Fruit fly (Drosophila melanogaster): ENCODE data around the gene CG7840.

CG7840 gene

DNA sequence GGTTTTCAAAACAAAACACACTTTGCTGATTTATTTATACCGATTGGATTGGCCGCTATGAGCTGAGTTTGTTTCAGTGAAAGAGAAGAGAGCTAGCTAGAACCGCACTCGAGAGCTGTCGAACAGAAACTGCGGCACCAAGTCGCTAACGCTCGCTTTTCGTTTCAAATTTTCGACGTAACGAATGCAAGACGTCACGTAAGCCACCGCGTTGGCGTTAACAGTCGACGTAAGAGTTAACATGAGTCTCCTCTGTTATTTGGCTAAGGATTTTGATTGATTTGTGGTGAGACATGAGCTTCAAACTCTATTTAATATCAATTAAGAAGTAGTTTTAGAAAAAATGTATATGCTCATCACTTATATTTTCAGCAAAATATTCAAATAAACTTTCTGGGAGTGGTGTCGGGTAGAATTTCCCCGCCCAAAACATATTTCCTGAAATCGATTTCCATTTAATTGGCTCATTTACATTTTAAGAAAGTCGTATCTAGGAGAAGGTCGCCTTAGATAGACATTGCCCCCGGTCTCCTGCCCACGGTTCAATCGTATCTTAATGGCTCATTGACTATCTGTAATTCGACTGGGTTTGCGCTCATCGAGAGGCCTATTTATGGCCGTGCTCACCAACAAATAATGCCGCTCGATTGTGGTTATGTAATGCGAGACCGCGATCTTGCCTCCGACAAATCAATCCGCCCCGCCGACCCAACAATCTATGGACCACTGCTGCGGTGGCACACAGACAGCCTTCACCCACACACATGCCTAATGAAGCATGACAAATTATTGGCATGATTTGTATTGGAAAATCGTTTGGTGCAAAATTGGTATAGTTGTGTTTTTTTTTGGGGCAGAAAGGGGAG, 47.8 kb upstream of the CG7840 start, which contains the start of gene CG8086:
CG8086 (minus strand) TSS at position 102 of the 866 bp plus-strand sequence.
- TF ChIP-seq Ets65A (GFP tag) = no peak
- peak; percentile 24 for TF ChIP-seq Jarid2 (GFP tag; optimal IDR thresholded peaks at IDR 0.05)
- no peak for TF ChIP-seq org-1 (GFP tag; optimal IDR thresholded peaks at IDR 0.05)
- no peak for TF ChIP-seq Dbx (GFP tag; IDR thresholded peaks at IDR 0.05)
- no peak for TF ChIP-seq CG2889 (GFP tag; IDR thresholded peaks at IDR 0.05)
- no peak for TF ChIP-seq CG9817 (tag; optimal IDR thresholded peaks at IDR 0.05)
- TF ChIP-seq CG7357 (GFP tag; IDR thresholded peaks at IDR 0.05) = no peak
- no peak for TF ChIP-seq zfh1 (GFP tag; IDR thresholded peaks at IDR 0.05)
- TF ChIP-seq CG8359 (GFP tag; optimal IDR thresholded peaks at IDR 0.05; ENCODE audit: borderline replicate concordance) = no peak
- no peak for TF ChIP-seq YL-1 (GFP tag; optimal IDR thresholded peaks at IDR 0.05)
- no peak for TF ChIP-seq sd (tag; optimal IDR thresholded peaks at IDR 0.05)
- no peak for TF ChIP-seq CG6765 (GFP tag; optimal IDR thresholded peaks at IDR 0.05)
- no peak for TF ChIP-seq Optix (GFP tag; IDR thresholded peaks at IDR 0.05)
- TF ChIP-seq chinmo (GFP tag; IDR thresholded peaks at IDR 0.05; ENCODE audit: partially characterized antibody) = peak; percentile 60; the same call in 2 of the 4 replicates
- no peak for TF ChIP-seq CG10366 (GFP tag; IDR thresholded peaks at IDR 0.05)
- no peak for TF ChIP-seq Atf3 (GFP tag; optimal IDR thresholded peaks at IDR 0.05)
- peak; percentile 99 for TF ChIP-seq CG9437 (GFP tag; optimal IDR thresholded peaks at IDR 0.05)
- peak; percentile 11; the same call in 1 of the 2 replicates for TF ChIP-seq Rfx (GFP tag; IDR thresholded peaks at IDR 0.05)
- no peak for TF ChIP-seq ab (GFP tag; optimal IDR thresholded peaks at IDR 0.05)
- TF ChIP-seq Stat92E (GFP tag; optimal IDR thresholded peaks at IDR 0.05) = no peak
- no peak for TF ChIP-seq unc-4 (GFP tag; IDR thresholded peaks at IDR 0.05; ENCODE audit: partially characterized antibody)
- TF ChIP-seq D (optimal IDR thresholded peaks at IDR 0.05) = no peak
- no peak for TF ChIP-seq D (GFP tag; optimal IDR thresholded peaks at IDR 0.05)
- TF ChIP-seq HLH54F (GFP tag; optimal IDR thresholded peaks at IDR 0.05) = no peak
- TF ChIP-seq CG11093 (GFP tag; IDR thresholded peaks at IDR 0.05) = no peak
- TF ChIP-seq CG13287 (GFP tag; IDR thresholded peaks at IDR 0.05; ENCODE audit: partially characterized antibody) = no peak
- TF ChIP-seq exex (tag; optimal IDR thresholded peaks at IDR 0.05) = no peak
- TF ChIP-seq crol (GFP tag; IDR thresholded peaks at IDR 0.05) = no peak
- no peak for TF ChIP-seq pho (GFP tag; optimal IDR thresholded peaks at IDR 0.05)
- TF ChIP-seq CG10959 (GFP tag; IDR thresholded peaks at IDR 0.05) = no peak
- no peak for TF ChIP-seq CG11504 (tag; optimal IDR thresholded peaks at IDR 0.05)
- TF ChIP-seq CG15073 (GFP tag; optimal IDR thresholded peaks at IDR 0.05) = no peak
- no peak for TF ChIP-seq CG3065 (GFP tag; optimal IDR thresholded peaks at IDR 0.05)
- TF ChIP-seq CG3407 (GFP tag; optimal IDR thresholded peaks at IDR 0.05) = no peak
- TF ChIP-seq CG1602 (GFP tag; optimal IDR thresholded peaks at IDR 0.05) = no peak
- no peak for TF ChIP-seq cad (GFP tag; optimal IDR thresholded peaks at IDR 0.05)
- TF ChIP-seq Ets97D (GFP tag; optimal IDR thresholded peaks at IDR 0.05) = no peak
- TF ChIP-seq CG17829 (tag; optimal IDR thresholded peaks at IDR 0.05) = no peak
- no peak for TF ChIP-seq CG1647 (GFP tag; optimal IDR thresholded peaks at IDR 0.05)
- TF ChIP-seq MESR4 (GFP tag; optimal IDR thresholded peaks at IDR 0.05) = no peak
- no peak for TF ChIP-seq fd102C (GFP tag; optimal IDR thresholded peaks at IDR 0.05)
- no peak for TF ChIP-seq NC2β (GFP tag; optimal IDR thresholded peaks at IDR 0.05)
- peak; percentile 0 for TF ChIP-seq B-H2 (GFP tag; optimal IDR thresholded peaks at IDR 0.05)
- TF ChIP-seq sens (GFP tag) = peak; percentile 43
- TF ChIP-seq slou (GFP tag; optimal IDR thresholded peaks at IDR 0.05) = no peak
- TF ChIP-seq Bgb (GFP tag; IDR thresholded peaks at IDR 0.05; ENCODE audit: partially characterized antibody) = peak; percentile 9; the same call in 1 of the 2 replicates
- no peak for TF ChIP-seq Ssrp (tag; optimal IDR thresholded peaks at IDR 0.05)
- no peak for TF ChIP-seq stc (GFP tag; IDR thresholded peaks at IDR 0.05)
- TF ChIP-seq Gsc (GFP tag; IDR thresholded peaks at IDR 0.05) = no peak
- TF ChIP-seq slp2 (GFP tag; optimal IDR thresholded peaks at IDR 0.05) = no peak

All from whole organism, embryonic.